Worm (Caenorhabditis elegans) whole organism, mixed stage, embryonic: Measurements from ENCODE around the gene H02F09.3.

ENCODE experiments used
- nhr-12 ChIP-seq: fragments of 150-350 bp; optimal IDR thresholded peaks from 2 replicates; lab custom pipeline; 2014; ENCODE audit warnings: missing biosample characterization, missing genetic modification characterization
- nhr-237 ChIP-seq: fragments of 150-350 bp; optimal IDR thresholded peaks from 2 replicates; lab custom pipeline; 2014; ENCODE audit warnings: missing biosample characterization, missing genetic modification characterization

DNA sequence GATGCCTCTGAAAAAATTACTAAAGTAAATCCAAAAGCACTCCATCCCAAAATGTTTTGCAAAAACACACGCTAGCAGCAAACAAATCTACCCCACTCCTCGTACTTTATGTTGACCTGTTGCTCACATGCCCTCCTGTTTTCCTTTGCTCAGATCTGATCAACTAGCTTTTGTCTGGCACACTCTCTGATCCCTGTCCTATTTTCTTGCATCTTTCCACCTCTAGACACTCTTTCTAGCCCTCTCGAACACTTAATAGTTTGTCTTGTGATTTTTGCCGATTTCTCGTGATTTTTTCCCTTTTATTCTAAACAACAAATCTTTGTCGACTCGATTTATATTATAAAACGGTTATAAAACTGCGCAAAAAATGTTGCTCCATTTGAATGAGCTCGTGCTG is 32.3 kb upstream of the H02F09.3 start, which contains the start of gene K06A9.2:
- TF ChIP-seq nhr-12 (tag; lab: Kevin White, UChicago) (no peak), nhr-237 (tag; lab: Kevin White, UChicago) (no peak)
